Fruit fly (Drosophila melanogaster): ENCODE measurements around the gene CG11425.

CG11425 gene

dm6 chr3L:22474081-22474845, at the start of gene CG11425:
Gene CG11425, plus strand, starts transcription at chr3L:22474795.
- TF ChIP-seq Hr78 (GFP tag; optimal IDR thresholded peaks at IDR 0.05) (peak in 1 of 2 experiments; percentile 70), sd (tag; optimal IDR thresholded peaks at IDR 0.05) (peak; percentile 38), Scr (GFP tag; IDR thresholded peaks at IDR 0.05; ENCODE audit: partially characterized antibody) (no peak), CG12104 (GFP tag; optimal IDR thresholded peaks at IDR 0.05) (no peak), CG34376 (GFP tag; optimal IDR thresholded peaks at IDR 0.05) (peak; percentile 53), psq (GFP tag; optimal IDR thresholded peaks at IDR 0.05) (no peak), cwo (GFP tag; optimal IDR thresholded peaks at IDR 0.05) (peak; percentile 98), wor (GFP tag; IDR thresholded peaks at IDR 0.05) (no peak)

DNA sequence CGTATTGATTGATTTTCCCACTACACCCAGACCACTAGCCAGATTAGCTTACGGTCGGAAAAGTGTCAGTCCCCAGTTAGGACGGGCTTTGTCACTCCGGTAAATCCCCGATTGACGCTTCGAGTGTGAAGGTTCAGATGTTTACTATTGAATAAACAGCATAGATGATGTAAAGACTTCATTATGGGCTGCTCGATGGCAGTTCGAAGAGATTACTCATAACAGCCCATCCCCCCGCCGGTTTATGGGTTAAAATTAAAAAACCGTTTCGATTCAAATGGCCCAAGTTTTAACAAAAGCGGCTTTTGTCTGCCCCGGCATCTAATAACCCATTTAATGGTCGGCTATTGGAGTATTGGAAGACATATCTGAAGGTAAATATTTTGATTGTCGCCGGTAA, 37.5 kb upstream of the CG11425 start:
- peak; percentile 15 for TF ChIP-seq abd-A (tag; optimal IDR thresholded peaks at IDR 0.05)
- no peak for TF ChIP-seq CG7357 (GFP tag; IDR thresholded peaks at IDR 0.05)
- no peak for TF ChIP-seq Rfx (GFP tag; IDR thresholded peaks at IDR 0.05)
- TF ChIP-seq oc (tag; optimal IDR thresholded peaks at IDR 0.05): peak; percentile 95

- TF ChIP-seq fd102C (GFP tag; optimal IDR thresholded peaks at IDR 0.05): no peak
- no peak for TF ChIP-seq CG10543 (GFP tag; optimal IDR thresholded peaks at IDR 0.05)
- no peak for TF ChIP-seq CG31441 (GFP tag; IDR thresholded peaks at IDR 0.05)
- no peak for TF ChIP-seq CG4328 (GFP tag; optimal IDR thresholded peaks at IDR 0.05)
- peak; percentile 90 for TF ChIP-seq Ets65A (GFP tag)
- TF ChIP-seq CG8478 (optimal IDR thresholded peaks at IDR 0.05): peak; percentile 21
- TF ChIP-seq dati (GFP tag; IDR thresholded peaks at IDR 0.05): no peak
- no peak for TF ChIP-seq CG12236 (GFP tag; optimal IDR thresholded peaks at IDR 0.05)
- no peak for TF ChIP-seq BEAF-32 (GFP tag; optimal IDR thresholded peaks at IDR 0.05)
- TF ChIP-seq cwo (GFP tag; optimal IDR thresholded peaks at IDR 0.05): no peak
Measured at dm6 chr3L:22454368-22454767, 20.2 kb upstream of the CG11425 start, which contains the start of gene CG11449. Gene CG11449, plus strand, starts transcription at chr3L:22454373.

DNA sequence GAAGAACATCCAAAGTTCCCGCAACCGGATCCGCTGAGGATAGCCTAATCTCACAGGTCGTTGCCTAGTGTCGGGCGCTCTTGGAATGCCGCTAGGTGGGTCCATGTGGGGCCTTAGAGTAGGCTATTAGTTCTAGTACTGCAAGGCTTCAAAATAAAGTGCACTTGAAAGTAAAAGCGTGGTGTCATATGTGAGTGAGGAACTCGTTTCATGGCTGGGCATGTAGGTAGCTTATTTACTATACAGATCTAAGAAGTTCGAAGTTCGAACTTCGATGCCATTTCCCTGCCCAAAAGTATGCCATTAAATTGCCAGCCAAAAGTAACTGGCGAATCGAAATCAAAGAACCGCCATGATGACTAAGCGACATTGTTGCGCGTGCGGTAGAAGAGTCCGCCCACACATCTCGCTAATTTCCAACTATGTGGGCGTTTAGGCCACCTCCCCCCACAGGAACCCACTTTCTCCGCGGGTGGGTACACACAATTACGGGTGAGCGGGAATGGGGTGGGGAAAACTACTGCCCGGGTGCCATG, 18.6 kb upstream of the CG11425 start:
- TF ChIP-seq Nf-YC (tag; optimal IDR thresholded peaks at IDR 0.05) (peak; percentile 31), Med (GFP tag) (peak; percentile 25), CG2199 (GFP tag; IDR thresholded peaks at IDR 0.05) (no peak), CG2116 (GFP tag; optimal IDR thresholded peaks at IDR 0.05) (no peak), vvl (GFP tag; IDR thresholded peaks at IDR 0.05) (no peak), nom (GFP tag; optimal IDR thresholded peaks at IDR 0.05) (no peak), pum (GFP tag; optimal IDR thresholded peaks at IDR 0.05) (no peak), CG2202 (tag; optimal IDR thresholded peaks at IDR 0.05) (no peak), gcm (GFP tag; optimal IDR thresholded peaks at IDR 0.05) (no peak), CG17612 (GFP tag; IDR thresholded peaks at IDR 0.05) (peak; percentile 34; the same call in 1 of the 2 replicates), CG6272 (GFP tag; IDR thresholded peaks at IDR 0.05) (no peak), Hr78 (GFP tag; optimal IDR thresholded peaks at IDR 0.05) (peak in 1 of 2 experiments; percentile 13), sr (GFP tag; IDR thresholded peaks at IDR 0.05) (0 out of 3 replicates have a peak, but pooled peaks have one; percentile 9), HmgZ (tag; optimal IDR thresholded peaks at IDR 0.05) (peak; percentile 29), lola (GFP tag; optimal IDR thresholded peaks at IDR 0.05) (peak in 1 of 3 experiments; percentile 14), CG13424 (tag; optimal IDR thresholded peaks at IDR 0.05) (no peak), sd (tag; optimal IDR thresholded peaks at IDR 0.05) (peak; percentile 13), dysf (GFP tag; IDR thresholded peaks at IDR 0.05) (no peak), CG11398 (GFP tag; optimal IDR thresholded peaks at IDR 0.05) (no peak), Blimp-1 (GFP tag; optimal IDR thresholded peaks at IDR 0.05) (peak; percentile 75), emc (GFP tag; optimal IDR thresholded peaks at IDR 0.05) (no peak), CG31388 (GFP tag; optimal IDR thresholded peaks at IDR 0.05) (no peak), CG8478 (optimal IDR thresholded peaks at IDR 0.05) (peak; percentile 74), kay (GFP tag; optimal IDR thresholded peaks at IDR 0.05) (peak; percentile 23), Nf-YB (GFP tag; optimal IDR thresholded peaks at IDR 0.05) (peak; percentile 25)
